Fruit fly (Drosophila melanogaster): Measurements from ENCODE around the gene Tcs3.

DNA sequence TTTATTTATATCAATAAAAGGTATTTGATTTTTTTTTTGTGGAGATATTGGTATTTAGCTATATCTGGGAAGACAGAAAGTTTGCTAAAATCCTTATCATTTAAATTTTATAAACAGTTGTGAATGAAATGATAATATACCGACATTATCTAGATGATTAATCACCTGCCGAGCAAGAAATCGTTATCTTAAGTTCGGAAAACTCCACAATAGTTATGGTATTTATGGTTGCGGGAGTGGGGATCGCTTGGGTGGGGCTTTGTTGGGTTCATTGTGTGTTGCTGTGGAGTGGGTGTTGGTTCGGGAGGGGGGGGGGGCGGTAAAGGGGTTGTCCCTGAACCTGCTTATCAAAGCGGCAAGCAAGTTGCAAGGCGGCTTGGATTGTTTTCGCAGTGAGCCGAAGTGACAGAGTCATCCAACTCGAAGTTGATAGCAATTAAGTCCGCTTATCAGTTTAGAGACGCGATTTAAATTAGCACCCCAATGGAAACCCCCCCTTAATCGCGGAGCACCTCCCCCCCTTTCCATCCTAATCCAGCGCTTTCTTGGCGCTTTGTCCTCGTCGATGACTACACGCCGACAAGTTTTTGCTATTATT lies 40.5 kb downstream of the Tcs3 start:
- TF ChIP-seq EcR (GFP tag; optimal IDR thresholded peaks at IDR 0.05) (no peak), CG8478 (optimal IDR thresholded peaks at IDR 0.05) (no peak), psq (optimal IDR thresholded peaks at IDR 0.05) (no peak), usp (GFP tag; optimal IDR thresholded peaks at IDR 0.05) (no peak), pan (optimal IDR thresholded peaks at IDR 0.05) (no peak)

Measured in whole organism.